Worm (Caenorhabditis elegans) whole organism, L1 larva: ENCODE data around the gene ZK792.12.

Source experiments
- C04F5.9 ChIP-seq: sonication (generic microtip); optimal IDR thresholded peaks from 2 replicates; lab custom pipeline; 2016; ENCODE audit warnings: missing genetic modification characterization, missing compliant biosample characterization
- C34B4.2 ChIP-seq: sonication (generic microtip); optimal IDR thresholded peaks from 2 replicates; lab custom pipeline; 2017; ENCODE audit warnings: mild to moderate bottlenecking, missing genetic modification characterization, missing compliant biosample characterization
- F16B12.6 ChIP-seq: fragments of 150-350 bp; optimal IDR thresholded peaks from 2 replicates; lab custom pipeline; 2014; ENCODE audit warnings: missing biosample characterization, missing genetic modification characterization
- Y116A8C.19 ChIP-seq: sonication (generic microtip); optimal IDR thresholded peaks from 2 replicates; lab custom pipeline; 2016; ENCODE audit warnings: missing compliant biosample characterization, missing genetic modification characterization, borderline replicate concordance
- aha-1 ChIP-seq: fragments of 150-350 bp; optimal IDR thresholded peaks from 2 replicates; lab custom pipeline; 2014; ENCODE audit warnings: missing biosample characterization, missing genetic modification characterization
- blmp-1 ChIP-seq: fragments of 150-350 bp; optimal IDR thresholded peaks from 2 replicates; lab custom pipeline; 2014; ENCODE audit warnings: missing biosample characterization, missing genetic modification characterization
- ces-1 ChIP-seq: fragments of 150-350 bp; optimal IDR thresholded peaks from 2 replicates; lab custom pipeline; 2014; ENCODE audit warnings: missing biosample characterization, missing genetic modification reagents, missing genetic modification characterization
- dpl-1 ChIP-seq, 3 experiments: fragments of 150-350 bp in 2 of 3; sonication (generic microtip) in 1 of 3; optimal IDR thresholded peaks; 2 replicates each; lab custom pipeline; 2014 to 2017; ENCODE audit warnings: missing biosample characterization in 3 of 3, missing genetic modification characterization in 3 of 3, missing genetic modification reagents in 3 of 3
- dsc-1 ChIP-seq: sonication (generic microtip); optimal IDR thresholded peaks from 2 replicates; lab custom pipeline; 2016; ENCODE audit warnings: mild to moderate bottlenecking, missing genetic modification characterization, missing compliant biosample characterization
- efl-1 ChIP-seq, 4 experiments: fragments of 150-350 bp; optimal IDR thresholded peaks in 3 of 4; peaks in 1 of 4; 1 replicate in 1 of 4; 2 replicates in 3 of 4; lab custom pipeline; 2014; ENCODE audit warnings: missing biosample characterization in 2 of 4, missing genetic modification characterization in 2 of 4, missing genetic modification reagents in 2 of 4
- elt-2 ChIP-seq: sonication (generic microtip); optimal IDR thresholded peaks from 2 replicates; lab custom pipeline; 2016; ENCODE audit warnings: missing genetic modification characterization, mild to moderate bottlenecking, inconsistent platforms, missing compliant biosample characterization, missing genetic modification reagents
- fkh-10 ChIP-seq: sonication (generic microtip); optimal IDR thresholded peaks from 2 replicates; lab custom pipeline; 2017; ENCODE audit warnings: missing biosample characterization, missing genetic modification reagents, missing genetic modification characterization
- fkh-4 ChIP-seq: sonication (generic microtip); optimal IDR thresholded peaks from 2 replicates; lab custom pipeline; 2016; ENCODE audit warnings: missing compliant biosample characterization, missing genetic modification characterization, borderline replicate concordance
- fos-1 ChIP-seq: fragments of 150-350 bp; optimal IDR thresholded peaks from 2 replicates; lab custom pipeline; 2014; ENCODE audit warnings: missing biosample characterization, missing genetic modification characterization
- hlh-17 ChIP-seq: fragments of 200-800 bp; sonication (Bioruptor generic); optimal IDR thresholded peaks from 2 replicates; lab custom pipeline; 2018; ENCODE audit warnings: missing genetic modification characterization, mild to moderate bottlenecking, missing compliant biosample characterization, moderate library complexity, borderline replicate concordance
- hlh-4 ChIP-seq: sonication (generic microtip); optimal IDR thresholded peaks from 2 replicates; lab custom pipeline; 2016; ENCODE audit warnings: mild to moderate bottlenecking, missing genetic modification characterization, missing compliant biosample characterization
- hpl-2 ChIP-seq: fragments of 150-350 bp; optimal IDR thresholded peaks from 2 replicates; lab custom pipeline; 2014; ENCODE audit warnings: missing biosample characterization, missing genetic modification reagents, missing genetic modification characterization
- irx-1 ChIP-seq: sonication (generic microtip); optimal IDR thresholded peaks from 2 replicates; lab custom pipeline; 2016; ENCODE audit warnings: missing genetic modification characterization, missing compliant biosample characterization
- jun-1 ChIP-seq: fragments of 150-350 bp; optimal IDR thresholded peaks from 2 replicates; lab custom pipeline; 2014; ENCODE audit warnings: missing biosample characterization, missing genetic modification reagents, missing genetic modification characterization
- lin-14 ChIP-seq: fragments of 200-800 bp; sonication (Bioruptor generic); optimal IDR thresholded peaks from 2 replicates; lab custom pipeline; 2018; ENCODE audit warnings: mild to moderate bottlenecking, missing genetic modification characterization, moderate library complexity, missing compliant biosample characterization
- lsy-2 ChIP-seq, 2 experiments: fragments of 150-350 bp; optimal IDR thresholded peaks; 2 replicates each; lab custom pipeline; 2014; ENCODE audit warnings: missing biosample characterization in 2 of 2, missing genetic modification characterization in 2 of 2
- mab-9 ChIP-seq: fragments of 200-800 bp; sonication (Bioruptor generic); IDR thresholded peaks from 2 replicates; pipeline ENCODE4 v1.3.6; 2022; ENCODE audit warnings: missing genetic modification reagents, missing genetic modification characterization, missing compliant biosample characterization
- mef-2 ChIP-seq: fragments of 150-350 bp; optimal IDR thresholded peaks from 2 replicates; lab custom pipeline; 2014; ENCODE audit warnings: missing biosample characterization, missing genetic modification characterization
- mep-1 ChIP-seq: fragments of 150-350 bp; optimal IDR thresholded peaks from 2 replicates; lab custom pipeline; 2014; ENCODE audit warnings: missing biosample characterization, missing genetic modification characterization
- nhr-11 ChIP-seq: fragments of 150-350 bp; optimal IDR thresholded peaks from 2 replicates; lab custom pipeline; 2014; ENCODE audit warnings: missing biosample characterization, missing genetic modification characterization
- nhr-28 ChIP-seq: fragments of 150-350 bp; optimal IDR thresholded peaks from 2 replicates; lab custom pipeline; 2014; ENCODE audit warnings: missing biosample characterization, missing genetic modification characterization
- nhr-47 ChIP-seq: sonication (generic microtip); optimal IDR thresholded peaks from 2 replicates; lab custom pipeline; 2016; ENCODE audit warnings: mild to moderate bottlenecking, missing genetic modification characterization, moderate library complexity, missing compliant biosample characterization
- nhr-71 ChIP-seq: sonication (generic microtip); optimal IDR thresholded peaks from 2 replicates; lab custom pipeline; 2016; ENCODE audit warnings: mild to moderate bottlenecking, missing genetic modification characterization, moderate library complexity, missing compliant biosample characterization
- nhr-76 ChIP-seq: sonication (generic microtip); optimal IDR thresholded peaks from 2 replicates; lab custom pipeline; 2017; ENCODE audit warnings: missing biosample characterization, missing genetic modification characterization
- nhr-85 ChIP-seq: sonication (generic microtip); peaks from one replicate; lab custom pipeline; 2016; ENCODE audit warnings: missing genetic modification characterization, inconsistent platforms, missing compliant biosample characterization
- nhr-90 ChIP-seq: sonication (generic microtip); optimal IDR thresholded peaks from 2 replicates; lab custom pipeline; 2016; ENCODE audit warnings: mild to moderate bottlenecking, missing genetic modification characterization, missing compliant biosample characterization; ENCODE audit not compliant: poor library complexity
- pag-3 ChIP-seq: sonication (generic microtip); optimal IDR thresholded peaks from 2 replicates; lab custom pipeline; 2017; ENCODE audit warnings: missing genetic modification characterization, mild to moderate bottlenecking, missing compliant biosample characterization, antibody characterized with exemption, borderline replicate concordance; ENCODE audit not compliant: insufficient read depth
- pqm-1 ChIP-seq: sonication (generic microtip); optimal IDR thresholded peaks from 3 replicates; lab custom pipeline; 2017; ENCODE audit warnings: missing biosample characterization, missing genetic modification characterization
- rnt-1 ChIP-seq: sonication (generic microtip); optimal IDR thresholded peaks from 2 replicates; lab custom pipeline; 2016; ENCODE audit warnings: mild to moderate bottlenecking, missing genetic modification characterization, moderate library complexity, missing compliant biosample characterization
- skn-1 ChIP-seq: fragments of 150-350 bp; optimal IDR thresholded peaks from 2 replicates; lab custom pipeline; 2014; ENCODE audit warnings: missing biosample characterization, missing genetic modification characterization
- snpc-4 ChIP-seq: fragments of 150-350 bp; optimal IDR thresholded peaks from 2 replicates; lab custom pipeline; 2014; ENCODE audit warnings: missing biosample characterization, missing genetic modification characterization
- sup-37 ChIP-seq: fragments of 200-800 bp; sonication (Bioruptor generic); optimal IDR thresholded peaks from 2 replicates; lab custom pipeline; 2018; ENCODE audit warnings: mild to moderate bottlenecking, missing genetic modification characterization, missing compliant biosample characterization
- unc-86 ChIP-seq: sonication (generic microtip); optimal IDR thresholded peaks from 2 replicates; lab custom pipeline; 2016; ENCODE audit warnings: missing genetic modification characterization, missing compliant biosample characterization
- zip-4 ChIP-seq: fragments of 200-800 bp; sonication (Bioruptor generic); optimal IDR thresholded peaks from 2 replicates; lab custom pipeline; 2018; ENCODE audit warnings: mild to moderate bottlenecking, missing genetic modification characterization, moderate library complexity, missing compliant biosample characterization
- ztf-4 ChIP-seq: fragments of 150-350 bp; optimal IDR thresholded peaks from 2 replicates; lab custom pipeline; 2014; ENCODE audit warnings: missing biosample characterization, missing genetic modification characterization

ZK792.12 gene

DNA sequence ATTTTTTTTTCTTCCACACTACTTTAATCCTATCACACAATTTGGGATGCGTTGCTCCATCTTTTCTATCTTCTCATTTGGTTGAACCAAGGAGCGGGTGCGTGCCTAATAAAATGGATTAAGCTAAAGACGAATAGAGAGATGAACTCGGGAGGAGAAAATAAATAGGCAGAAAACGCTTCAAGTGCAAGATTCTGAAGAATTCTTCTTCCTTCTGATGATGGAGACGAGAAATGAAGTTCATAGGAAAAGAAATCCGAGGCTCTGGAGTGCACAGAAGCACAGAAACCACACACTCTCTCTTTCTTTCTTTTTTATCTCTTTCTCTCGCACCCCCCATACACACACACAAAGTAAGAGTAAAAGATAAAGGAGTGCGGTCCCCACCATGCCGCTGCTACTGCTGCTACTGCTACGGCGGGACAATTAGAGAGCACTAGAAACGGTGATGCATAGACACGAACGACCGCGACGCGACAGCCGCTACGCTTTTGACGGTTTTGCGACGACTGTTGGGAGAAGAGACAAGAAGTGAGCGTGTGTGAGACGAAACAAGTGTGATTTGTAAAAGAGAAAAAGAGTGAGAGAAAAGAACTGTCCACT lies 1.4 kb upstream of the ZK792.12 start (continued):
- TF ChIP-seq nhr-71 (tag; lab: Kevin White, UChicago) (peak; percentile 87), nhr-90 (tag; lab: Kevin White, UChicago) (peak; percentile 77), lsy-2 (tag; optimal IDR thresholded peaks at IDR 0.05; lab: Kevin White, UChicago) (peak; percentile 60 to 85), irx-1 (tag; lab: Kevin White, UChicago) (peak; percentile 25), nhr-47 (peak; percentile 65), fos-1 (tag; lab: Kevin White, UChicago) (no peak), aha-1 (tag; lab: Kevin White, UChicago) (no peak), hpl-2 (no peak), lin-14 (GFP tag; lab: Kevin White, UChicago) (peak; percentile 95), ces-1 (GFP tag; lab: Kevin White, UChicago) (peak; percentile 88), mep-1 (tag; lab: Kevin White, UChicago) (peak; percentile 80), hlh-4 (tag; lab: Kevin White, UChicago) (no peak), dpl-1 (GFP tag; optimal IDR thresholded peaks at IDR 0.05; lab: Kevin White, UChicago) (peak; percentile 34 to 61 (median 48)), nhr-11 (tag; lab: Kevin White, UChicago) (no peak)

DNA sequence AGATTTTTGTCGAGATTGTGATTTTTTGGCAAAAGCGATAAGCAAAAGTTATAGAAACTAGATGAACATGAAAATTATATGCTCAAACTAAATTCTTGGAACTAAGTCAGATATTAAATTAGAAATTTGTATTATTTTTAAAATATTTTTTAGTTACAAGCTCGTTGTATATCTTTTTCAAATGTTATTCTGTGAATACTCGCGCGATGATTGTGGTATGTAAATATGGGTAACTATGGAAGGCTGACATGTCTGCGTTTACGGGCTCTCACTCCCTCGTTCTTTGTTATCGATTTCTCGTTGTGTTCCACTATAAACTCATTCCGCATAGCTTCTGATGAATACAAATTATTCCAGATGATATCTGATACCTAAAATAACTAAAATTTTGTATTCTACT lies 550 bp downstream of the ZK792.12 start, which contains the start of gene ZK792.7:
Gene ZK792.7 (plus strand): TSS at position 301 of the 400 bp plus-strand sequence.
- TF ChIP-seq F16B12.6 (tag; lab: Kevin White, UChicago) (no peak), zip-4 (GFP tag; lab: Kevin White, UChicago) (no peak), fos-1 (tag; lab: Kevin White, UChicago) (no peak), dsc-1 (tag; lab: Kevin White, UChicago) (no peak), efl-1 (optimal IDR thresholded peaks at IDR 0.05; lab: Kevin White, UChicago) (no peak), efl-1 (GFP tag; optimal IDR thresholded peaks at IDR 0.05 in 1 of 2; lab: Kevin White, UChicago) (no peak), mef-2 (tag; lab: Kevin White, UChicago) (no peak), fkh-4 (no peak), elt-2 (tag; lab: Kevin White, UChicago) (no peak), rnt-1 (tag; lab: Kevin White, UChicago) (no peak), C04F5.9 (tag; lab: Kevin White, UChicago) (no peak), aha-1 (tag; lab: Kevin White, UChicago) (no peak), C34B4.2 (tag; lab: Kevin White, UChicago) (no peak), blmp-1 (tag; lab: Kevin White, UChicago) (no peak), fkh-10 (GFP tag; lab: Kevin White, UChicago) (no peak), hlh-17 (no peak), dpl-1 (GFP tag; optimal IDR thresholded peaks at IDR 0.05; lab: Kevin White, UChicago) (no peak), jun-1 (tag; lab: Kevin White, UChicago) (no peak), mab-9 (GFP tag; lab: Robert Waterston, UW) (no peak), nhr-76 (tag; lab: Kevin White, UChicago) (no peak)
- TF ChIP-seq, all 84 proteins: peak for 0

DNA sequence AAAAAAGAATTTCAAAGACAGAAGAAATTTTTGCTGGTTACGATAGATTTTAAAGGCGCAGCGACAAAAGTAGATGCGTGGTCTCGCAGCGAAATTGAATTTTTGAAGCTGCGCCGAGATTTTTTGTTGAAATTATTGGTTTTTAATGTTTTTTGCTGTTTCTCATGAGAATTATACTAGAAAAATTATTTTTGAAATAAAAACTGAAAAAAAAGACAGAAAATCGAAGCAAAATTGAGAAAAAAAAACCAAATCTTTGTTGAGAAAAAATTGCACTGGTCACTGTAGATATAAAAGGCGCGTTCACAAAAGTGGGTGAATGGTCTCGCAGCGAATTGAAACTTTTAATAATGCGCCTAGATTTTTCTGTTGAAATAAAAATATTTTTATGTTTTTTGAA lies 2.0 kb downstream of the ZK792.12 start:
- no peak for TF ChIP-seq skn-1 (tag; lab: Kevin White, UChicago)
- no peak for TF ChIP-seq ztf-4 (tag; lab: Kevin White, UChicago)
- no peak for TF ChIP-seq Y116A8C.19 (tag; lab: Kevin White, UChicago)
- TF ChIP-seq nhr-85 (tag; lab: Kevin White, UChicago), result no peak
- TF ChIP-seq unc-86, result no peak
- no peak for TF ChIP-seq sup-37 (GFP tag; lab: Kevin White, UChicago)
- TF ChIP-seq mab-9 (GFP tag; lab: Robert Waterston, UW), result no peak
- TF ChIP-seq snpc-4, result no peak
- no peak for TF ChIP-seq lsy-2 (tag; optimal IDR thresholded peaks at IDR 0.05; lab: Kevin White, UChicago)
- no peak for TF ChIP-seq pqm-1
- TF ChIP-seq pag-3 (tag; lab: Kevin White, UChicago), result no peak
- TF ChIP-seq nhr-28 (tag; lab: Kevin White, UChicago), result no peak
